Worm (Caenorhabditis elegans) whole organism, L2 larva: ENCODE measurements around the gene gsr-1.

ENCODE experiments used
- ZK546.5 ChIP-seq: sonication (generic microtip); optimal IDR thresholded peaks from 2 replicates; lab custom pipeline; 2017; ENCODE audit warnings: missing biosample characterization, missing genetic modification characterization
- alr-1 ChIP-seq: fragments of 150-350 bp; optimal IDR thresholded peaks from 2 replicates; lab custom pipeline; 2014; ENCODE audit warnings: missing biosample characterization, missing genetic modification characterization
- aly-2 ChIP-seq: fragments of 150-350 bp; optimal IDR thresholded peaks from 2 replicates; lab custom pipeline; 2014; ENCODE audit warnings: missing biosample characterization, missing genetic modification characterization
- ama-1 ChIP-seq: fragments of 150-350 bp; optimal IDR thresholded peaks from 2 replicates; lab custom pipeline; 2018; ENCODE audit warnings: inconsistent platforms
- crh-2 ChIP-seq: sonication (generic microtip); optimal IDR thresholded peaks from 2 replicates; lab custom pipeline; 2017; ENCODE audit warnings: missing biosample characterization, missing genetic modification characterization
- nhr-25 ChIP-seq: fragments of 150-350 bp; sonication (generic microtip); optimal IDR thresholded peaks from 3 replicates; lab custom pipeline; 2014; ENCODE audit warnings: missing biosample characterization, missing genetic modification characterization
- nhr-6 ChIP-seq: fragments of 150-350 bp; optimal IDR thresholded peaks from 2 replicates; lab custom pipeline; 2014; ENCODE audit warnings: missing biosample characterization, missing genetic modification characterization
- zag-1 ChIP-seq: fragments of 150-350 bp; optimal IDR thresholded peaks from 2 replicates; lab custom pipeline; 2014; ENCODE audit warnings: missing biosample characterization, missing genetic modification characterization
- ztf-4 ChIP-seq: fragments of 150-350 bp; optimal IDR thresholded peaks from 2 replicates; lab custom pipeline; 2014; ENCODE audit warnings: missing biosample characterization, missing genetic modification characterization

DNA sequence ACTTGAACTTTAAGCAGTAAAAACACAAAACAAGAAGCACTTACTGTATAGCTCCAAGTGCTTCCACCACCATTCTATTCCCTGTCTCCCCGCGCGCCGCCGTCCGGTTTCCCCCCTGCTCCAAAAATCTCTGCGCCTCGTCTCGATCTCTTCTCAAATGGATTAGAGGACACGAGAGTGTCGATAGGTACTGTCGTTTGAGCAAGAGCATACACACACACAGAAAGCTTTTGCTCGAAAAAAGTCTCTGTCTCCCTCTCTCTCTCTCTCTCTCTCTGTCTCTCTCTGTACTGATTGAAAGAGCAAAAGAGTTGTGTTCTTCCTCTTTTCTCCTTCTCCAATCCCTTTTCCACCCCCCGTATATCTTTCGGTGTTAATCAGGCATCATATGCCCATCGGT lies 45.0 kb upstream of the gsr-1 start:
- no peak for TF ChIP-seq aly-2 (tag; lab: Kevin White, UChicago)
- TF ChIP-seq ztf-4, result no peak
- TF ChIP-seq nhr-6 (tag; lab: Kevin White, UChicago), result no peak
- TF ChIP-seq crh-2 (tag; lab: Kevin White, UChicago), result no peak
- no peak for TF ChIP-seq nhr-25 (tag; lab: Kevin White, UChicago)
- no peak for TF ChIP-seq ZK546.5 (tag; lab: Kevin White, UChicago)
- TF ChIP-seq ama-1 (lab: Kevin White, UChicago), result no peak
- no peak for TF ChIP-seq zag-1 (tag; lab: Kevin White, UChicago)
- TF ChIP-seq alr-1 (tag; lab: Kevin White, UChicago), result no peak
